Worm (Caenorhabditis elegans): ENCODE results near the gene lir-3.

Gene lir-3

ce11 chrII:11188026-11188425, 3.4 kb upstream of the lir-3 start, which contains the start of gene F37H8.5:
F37H8.5 (plus strand) TSS chrII:11188206.
- TF ChIP-seq C38D4.7 (GFP tag; optimal IDR thresholded peaks at IDR 0.05) = no peak
- no peak for TF ChIP-seq hlh-30 (tag; optimal IDR thresholded peaks at IDR 0.05; ENCODE audit: insufficient read depth)
- TF ChIP-seq tbx-2 (tag; optimal IDR thresholded peaks at IDR 0.05) = no peak
- TF ChIP-seq unc-55 (GFP tag; optimal IDR thresholded peaks at IDR 0.05) = no peak
- TF ChIP-seq ceh-2 (tag; optimal IDR thresholded peaks at IDR 0.05) = no peak
- no peak for TF ChIP-seq che-1 (tag; optimal IDR thresholded peaks at IDR 0.05)
- TF ChIP-seq Y22D7AL.16 (tag; optimal IDR thresholded peaks at IDR 0.05) = no peak
- TF ChIP-seq odd-2 (tag; optimal IDR thresholded peaks at IDR 0.05) = no peak
- TF ChIP-seq madf-2 (tag; optimal IDR thresholded peaks at IDR 0.05) = no peak
- no peak for TF ChIP-seq nhr-11 (tag; optimal IDR thresholded peaks at IDR 0.05)
- no peak for TF ChIP-seq fkh-6 (tag; optimal IDR thresholded peaks at IDR 0.05)
- TF ChIP-seq ceh-14 (tag; optimal IDR thresholded peaks at IDR 0.05) = no peak
- TF ChIP-seq npax-4 (tag; optimal IDR thresholded peaks at IDR 0.05) = no peak
- no peak for TF ChIP-seq dmd-4 (tag; optimal IDR thresholded peaks at IDR 0.05; ENCODE audit: borderline replicate concordance)
- no peak for TF ChIP-seq ceh-22 (tag; optimal IDR thresholded peaks at IDR 0.05)
- TF ChIP-seq ttx-3 (tag; optimal IDR thresholded peaks at IDR 0.05) = no peak

- TF ChIP-seq ceh-22 (tag; optimal IDR thresholded peaks at IDR 0.05) (no peak), hlh-15 (tag; optimal IDR thresholded peaks at IDR 0.05) (no peak), ref-2 (tag; optimal IDR thresholded peaks at IDR 0.05) (no peak), unc-42 (tag; optimal IDR thresholded peaks at IDR 0.05) (no peak), ttx-3 (tag; optimal IDR thresholded peaks at IDR 0.05) (no peak), fkh-10 (GFP tag; optimal IDR thresholded peaks at IDR 0.05) (no peak), ama-1 (optimal IDR thresholded peaks at IDR 0.05) (no peak), hlh-13 (GFP tag; optimal IDR thresholded peaks at IDR 0.05) (no peak), pqm-1 (tag; optimal IDR thresholded peaks at IDR 0.05) (no peak), sox-4 (tag; optimal IDR thresholded peaks at IDR 0.05) (no peak), dmd-4 (tag; optimal IDR thresholded peaks at IDR 0.05; ENCODE audit: borderline replicate concordance) (no peak), che-1 (tag; optimal IDR thresholded peaks at IDR 0.05) (no peak), unc-86 (tag; optimal IDR thresholded peaks at IDR 0.05) (no peak), ceh-48 (tag; optimal IDR thresholded peaks at IDR 0.05) (no peak), lim-6 (tag; optimal IDR thresholded peaks at IDR 0.05) (no peak), zip-5 (tag; optimal IDR thresholded peaks at IDR 0.05) (no peak), pros-1 (tag; optimal IDR thresholded peaks at IDR 0.05) (no peak)
Measured at ce11 chrII:11185728-11186127, 1.1 kb upstream of the lir-3 start, which contains the start of gene sfxn-1.2. sfxn-1.2 (plus strand) TSS chrII:11186028.

- no peak for TF ChIP-seq lim-6 (tag; optimal IDR thresholded peaks at IDR 0.05)
Measured at ce11 chrII:11181250-11181704, 3.3 kb downstream of the lir-3 start, which contains the start of gene bigr-1. bigr-1 (plus strand) TSS chrII:11181654.

ce11 chrII:11178737-11179136, 5.9 kb downstream of the lir-3 start:
- TF ChIP-seq rnt-1 (tag; optimal IDR thresholded peaks at IDR 0.05) (no peak), ceh-22 (tag; optimal IDR thresholded peaks at IDR 0.05) (no peak), eyg-1 (tag; optimal IDR thresholded peaks at IDR 0.05) (no peak), npax-4 (tag; optimal IDR thresholded peaks at IDR 0.05) (no peak), pha-2 (tag; optimal IDR thresholded peaks at IDR 0.05) (no peak)

ce11 chrII:11177376-11177775, 7.2 kb downstream of the lir-3 start, which contains the start of gene F37H8.6:
F37H8.6 (minus strand) TSS chrII:11177476.
- no peak for TF ChIP-seq T23F11.4 (GFP tag; optimal IDR thresholded peaks at IDR 0.05)
- no peak for TF ChIP-seq sox-4 (tag; optimal IDR thresholded peaks at IDR 0.05)
- TF ChIP-seq lin-11 (tag; optimal IDR thresholded peaks at IDR 0.05) = no peak

ce11 chrII:11176441-11176840, 8.2 kb downstream of the lir-3 start:
- TF ChIP-seq tbx-2 (tag; optimal IDR thresholded peaks at IDR 0.05) = peak; percentile 17
- no peak for TF ChIP-seq ceh-24 (tag; optimal IDR thresholded peaks at IDR 0.05)
